Fruit fly (Drosophila melanogaster): ENCODE data around the gene CG34280.
A peak's percentile ranks its signal among the peaks of the same experiment; 100 is the strongest.

The CG34280 gene

DNA sequence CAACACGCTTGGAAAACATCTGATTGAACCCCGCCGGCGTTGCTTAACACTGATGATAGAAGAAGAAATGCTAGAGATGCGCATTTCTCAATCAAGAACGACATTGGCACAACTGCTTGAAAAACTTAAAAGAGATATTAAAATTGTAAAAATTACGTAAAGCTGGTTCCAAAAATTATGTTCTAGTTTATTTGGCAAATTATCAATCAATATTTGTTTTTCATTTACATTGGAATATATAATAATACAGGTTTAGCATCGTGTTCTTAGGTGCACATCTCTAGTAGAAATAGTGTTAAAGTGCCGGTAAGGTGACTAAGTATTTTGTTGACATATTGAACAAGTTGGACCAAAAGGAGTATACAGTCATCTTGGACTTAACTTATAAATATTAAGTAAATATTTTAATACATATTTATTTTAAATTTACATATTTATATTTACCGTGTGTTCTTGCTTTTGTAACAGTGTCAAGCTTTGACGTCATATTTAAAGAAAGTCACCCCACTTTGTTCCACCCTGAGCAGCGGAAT lies 12.1 kb downstream of the CG34280 start, which contains the start of the genes Brf and sds22 (continued):
- TF ChIP-seq Six4 (GFP tag; optimal IDR thresholded peaks at IDR 0.05) (peak; percentile 94), CG12104 (GFP tag; optimal IDR thresholded peaks at IDR 0.05) (peak; percentile 94), Atf3 (GFP tag; optimal IDR thresholded peaks at IDR 0.05) (peak; percentile 94), CG30020 (tag; optimal IDR thresholded peaks at IDR 0.05) (peak; percentile 88), rib (GFP tag; IDR thresholded peaks at IDR 0.05) (peak; percentile 93), CG31388 (GFP tag; optimal IDR thresholded peaks at IDR 0.05) (peak; percentile 95), CG11723 (GFP tag; optimal IDR thresholded peaks at IDR 0.05) (peak; percentile 88), CG31365 (tag; optimal IDR thresholded peaks at IDR 0.05) (peak; percentile 76), zen (tag; optimal IDR thresholded peaks at IDR 0.05) (peak; percentile 96), esg (GFP tag; conservative IDR thresholded peaks at IDR 0.05) (peak; percentile 91), CG17612 (GFP tag; IDR thresholded peaks at IDR 0.05) (peak; percentile 75; the same call in 1 of the 2 replicates), CG4424 (GFP tag; optimal IDR thresholded peaks at IDR 0.05) (peak; percentile 96), Dll (GFP tag; IDR thresholded peaks at IDR 0.05; ENCODE audit: partially characterized antibody) (peak; percentile 89), CG1647 (GFP tag; optimal IDR thresholded peaks at IDR 0.05) (peak; percentile 95), crc (GFP tag; optimal IDR thresholded peaks at IDR 0.05) (peak; percentile 88), CG6813 (GFP tag; optimal IDR thresholded peaks at IDR 0.05) (peak; percentile 81), Ada2b (GFP tag; IDR thresholded peaks at IDR 0.05) (peak; percentile 89), Hey (tag; optimal IDR thresholded peaks at IDR 0.05) (peak; percentile 76), bab2 (GFP tag; optimal IDR thresholded peaks at IDR 0.05) (peak; percentile 97), grn (GFP tag; optimal IDR thresholded peaks at IDR 0.05) (peak; percentile 61), CG5180 (GFP tag; optimal IDR thresholded peaks at IDR 0.05) (peak; percentile 74), run (tag; optimal IDR thresholded peaks at IDR 0.05) (peak; percentile 47), NC2β (GFP tag; optimal IDR thresholded peaks at IDR 0.05) (peak; percentile 95), CHES-1-like (GFP tag; optimal IDR thresholded peaks at IDR 0.05) (peak; percentile 93), CG9215 (GFP tag; IDR thresholded peaks at IDR 0.05) (peak; percentile 95), CG1233 (GFP tag; optimal IDR thresholded peaks at IDR 0.05) (peak; percentile 95), tna (GFP tag; IDR thresholded peaks at IDR 0.05; ENCODE audit: partially characterized antibody) (peak; percentile 56; the same call in 1 of the 2 replicates), Side (GFP tag; optimal IDR thresholded peaks at IDR 0.05) (peak; percentile 94), zfh2 (GFP tag; optimal IDR thresholded peaks at IDR 0.05) (peak; percentile 98), br (optimal IDR thresholded peaks at IDR 0.05) (no peak), CG9437 (GFP tag; optimal IDR thresholded peaks at IDR 0.05) (peak; percentile 88), Hand (GFP tag; optimal IDR thresholded peaks at IDR 0.05) (peak; percentile 80), fu2 (GFP tag; optimal IDR thresholded peaks at IDR 0.05) (peak; percentile 96), CG8944 (GFP tag; optimal IDR thresholded peaks at IDR 0.05) (peak; percentile 97), CG6689 (GFP tag; IDR thresholded peaks at IDR 0.05) (peak; percentile 99), CG4360 (GFP tag; IDR thresholded peaks at IDR 0.05) (peak; percentile 52), HmgZ (tag; optimal IDR thresholded peaks at IDR 0.05) (peak; percentile 97), GATAe (GFP tag; conservative IDR thresholded peaks at IDR 0.05) (peak; percentile 74), H15 (GFP tag; IDR thresholded peaks at IDR 0.05) (peak; percentile 90), maf-S (GFP tag; optimal IDR thresholded peaks at IDR 0.05) (peak; percentile 96), gt (GFP tag; IDR thresholded peaks at IDR 0.05) (peak; percentile 85), CG3407 (GFP tag; optimal IDR thresholded peaks at IDR 0.05) (peak; percentile 85), CG6654 (GFP tag; optimal IDR thresholded peaks at IDR 0.05) (peak; percentile 81), D (optimal IDR thresholded peaks at IDR 0.05) (no peak), D (GFP tag; optimal IDR thresholded peaks at IDR 0.05) (peak; percentile 90), stwl (tag; optimal IDR thresholded peaks at IDR 0.05) (peak; percentile 90), CrebB (tag; optimal IDR thresholded peaks at IDR 0.05) (peak; percentile 88), nmo (GFP tag; optimal IDR thresholded peaks at IDR 0.05) (peak; percentile 98)
